Fruit fly (Drosophila melanogaster) whole organism, prepupa: ENCODE data around the gene Nmdar2.

ENCODE experiments used
- Blimp-1 ChIP-seq: fragments of 200-800 bp; sonication (Bioruptor generic); optimal IDR thresholded peaks from 3 replicates; lab custom pipeline; 2017; ENCODE audit warnings: missing biosample characterization, missing genetic modification characterization, mild to moderate bottlenecking, moderate library complexity, missing genetic modification reagents
- CG10631 ChIP-seq: fragments of 200-800 bp; sonication (Bioruptor generic); optimal IDR thresholded peaks from 2 replicates; lab custom pipeline; 2016; ENCODE audit warnings: missing biosample characterization, missing genetic modification characterization
- CG10669 ChIP-seq: fragments of 200-800 bp; sonication (Bioruptor generic); optimal IDR thresholded peaks from 3 replicates; lab custom pipeline; 2018; ENCODE audit warnings: missing biosample characterization, mild to moderate bottlenecking, missing genetic modification characterization, moderate library complexity
- CG11294 ChIP-seq: fragments of 200-800 bp; sonication (Bioruptor generic); IDR thresholded peaks from 2 replicates; pipeline ENCODE4 v1.3.6; 2022; ENCODE audit warnings: missing biosample characterization, missing genetic modification characterization
- CG11762 ChIP-seq: fragments of 200-800 bp; sonication (Bioruptor generic); optimal IDR thresholded peaks from 3 replicates; lab custom pipeline; 2016; ENCODE audit warnings: missing biosample characterization, missing genetic modification characterization; ENCODE audit not compliant: insufficient read depth
- CG11902 ChIP-seq: fragments of 200-800 bp; sonication (Bioruptor generic); optimal IDR thresholded peaks from 3 replicates; lab custom pipeline; 2016; ENCODE audit warnings: missing biosample characterization, missing genetic modification characterization
- CG15336 ChIP-seq: fragments of 200-800 bp; sonication (Bioruptor generic); IDR thresholded peaks from 2 replicates; pipeline ENCODE4 v1.3.6; 2022; ENCODE audit warnings: missing biosample characterization, missing genetic modification characterization
- CG1621 ChIP-seq: fragments of 200-800 bp; sonication (Bioruptor generic); optimal IDR thresholded peaks from 3 replicates; lab custom pipeline; 2018; ENCODE audit warnings: missing biosample characterization, mild to moderate bottlenecking, missing genetic modification characterization
- CG16779 ChIP-seq: fragments of 200-800 bp; sonication (Bioruptor generic); optimal IDR thresholded peaks from 3 replicates; lab custom pipeline; 2017; ENCODE audit warnings: missing biosample characterization, mild to moderate bottlenecking, missing genetic modification characterization
- CG31627 ChIP-seq: fragments of 200-800 bp; sonication (Bioruptor generic); optimal IDR thresholded peaks from 3 replicates; lab custom pipeline; 2016; ENCODE audit warnings: missing biosample characterization, missing genetic modification characterization
- CG32006 ChIP-seq: fragments of 200-800 bp; sonication (Bioruptor generic); optimal IDR thresholded peaks from 3 replicates; lab custom pipeline; 2017; ENCODE audit warnings: missing biosample characterization, mild to moderate bottlenecking, missing genetic modification characterization
- CG3919 ChIP-seq: fragments of 200-800 bp; sonication (Bioruptor generic); optimal IDR thresholded peaks from 3 replicates; lab custom pipeline; 2016; ENCODE audit warnings: missing biosample characterization, missing genetic modification characterization
- CG4318 ChIP-seq: fragments of 200-800 bp; sonication (Bioruptor generic); optimal IDR thresholded peaks from 3 replicates; lab custom pipeline; 2017; ENCODE audit warnings: missing biosample characterization, mild to moderate bottlenecking, missing genetic modification characterization
- CG6163 ChIP-seq: fragments of 200-800 bp; sonication (Bioruptor generic); IDR thresholded peaks from 3 replicates; pipeline ENCODE4 v1.3.6; 2022; ENCODE audit warnings: missing biosample characterization, missing genetic modification characterization
- CG6792 ChIP-seq: fragments of 200-800 bp; sonication (Bioruptor generic); optimal IDR thresholded peaks from 3 replicates; lab custom pipeline; 2016; ENCODE audit warnings: missing biosample characterization, missing genetic modification characterization
- CG8319 ChIP-seq: fragments of 200-800 bp; sonication (Bioruptor generic); optimal IDR thresholded peaks from 3 replicates; lab custom pipeline; 2016; ENCODE audit warnings: missing biosample characterization, missing genetic modification characterization
- CG9139 ChIP-seq: fragments of 200-800 bp; sonication (Bioruptor generic); optimal IDR thresholded peaks from 3 replicates; lab custom pipeline; 2017; ENCODE audit warnings: missing biosample characterization, mild to moderate bottlenecking, missing genetic modification characterization
- Eip75B ChIP-seq: fragments of 200-800 bp; sonication (Bioruptor generic); optimal IDR thresholded peaks from 3 replicates; lab custom pipeline; 2016; ENCODE audit warnings: missing biosample characterization, missing genetic modification characterization
- Eip93F ChIP-seq: fragments of 200-800 bp; sonication (Bioruptor generic); optimal IDR thresholded peaks from 2 replicates; lab custom pipeline; 2016; ENCODE audit warnings: missing biosample characterization, mild to moderate bottlenecking, missing genetic modification characterization
- Ets21C ChIP-seq: fragments of 200-800 bp; sonication (Bioruptor generic); optimal IDR thresholded peaks from 3 replicates; lab custom pipeline; 2016; ENCODE audit warnings: missing biosample characterization, missing genetic modification characterization
- Ets96B ChIP-seq: fragments of 200-800 bp; optimal IDR thresholded peaks from 2 replicates; lab custom pipeline; 2019; ENCODE audit warnings: missing biosample characterization, mild to moderate bottlenecking, missing genetic modification characterization, moderate library complexity
- Hr38 ChIP-seq: sonication (Bioruptor generic); optimal IDR thresholded peaks from 2 replicates; lab custom pipeline; 2016; ENCODE audit warnings: missing biosample characterization, missing genetic modification characterization
- Hr39 ChIP-seq: fragments of 200-800 bp; sonication (Bioruptor generic); optimal IDR thresholded peaks from 2 replicates; lab custom pipeline; 2016; ENCODE audit warnings: missing biosample characterization, missing genetic modification characterization
- Met ChIP-seq: fragments of 200-800 bp; sonication (Bioruptor generic); optimal IDR thresholded peaks from 3 replicates; lab custom pipeline; 2016; ENCODE audit warnings: missing biosample characterization, missing genetic modification characterization
- OdsH ChIP-seq: fragments of 200-800 bp; sonication (Bioruptor generic); optimal IDR thresholded peaks from 3 replicates; lab custom pipeline; 2016; ENCODE audit warnings: missing biosample characterization, missing genetic modification characterization
- Smox ChIP-seq: fragments of 200-800 bp; sonication (Bioruptor generic); optimal IDR thresholded peaks from 3 replicates; lab custom pipeline; 2016; ENCODE audit warnings: missing biosample characterization, missing genetic modification characterization
- Sox14 ChIP-seq: fragments of 200-800 bp; sonication (Bioruptor generic); optimal IDR thresholded peaks from 3 replicates; lab custom pipeline; 2016; ENCODE audit warnings: missing biosample characterization, missing genetic modification characterization
- cyc ChIP-seq: fragments of 200-800 bp; sonication (Bioruptor generic); optimal IDR thresholded peaks from 3 replicates; lab custom pipeline; 2016; ENCODE audit warnings: missing biosample characterization, missing genetic modification characterization
- dac ChIP-seq: fragments of 200-800 bp; sonication (Bioruptor generic); optimal IDR thresholded peaks from 2 replicates; lab custom pipeline; 2017; ENCODE audit warnings: missing biosample characterization, mild to moderate bottlenecking, missing genetic modification characterization
- dsx ChIP-seq: fragments of 200-800 bp; optimal IDR thresholded peaks from 3 replicates; lab custom pipeline; 2019; ENCODE audit warnings: missing biosample characterization, mild to moderate bottlenecking, missing genetic modification characterization, moderate library complexity; ENCODE audit not compliant: poor library complexity, severe bottlenecking
- eg ChIP-seq: fragments of 200-800 bp; sonication (Bioruptor generic); IDR thresholded peaks from 3 replicates; pipeline ENCODE4 v1.3.6; 2022; ENCODE audit warnings: missing biosample characterization, missing genetic modification characterization
- esn ChIP-seq: fragments of 200-800 bp; sonication (Bioruptor generic); optimal IDR thresholded peaks from 2 replicates; lab custom pipeline; 2016; ENCODE audit warnings: missing biosample characterization, mild to moderate bottlenecking, missing genetic modification characterization, moderate library complexity
- fd59A ChIP-seq: fragments of 200-800 bp; sonication (Bioruptor generic); optimal IDR thresholded peaks from 2 replicates; lab custom pipeline; 2017; ENCODE audit warnings: missing biosample characterization, mild to moderate bottlenecking, missing genetic modification characterization, missing genetic modification reagents
- fd85E ChIP-seq: fragments of 200-800 bp; sonication (Bioruptor generic); optimal IDR thresholded peaks from 3 replicates; lab custom pipeline; 2016; ENCODE audit warnings: missing biosample characterization, missing genetic modification characterization
- lz ChIP-seq: fragments of 200-800 bp; sonication (Bioruptor generic); optimal IDR thresholded peaks from 3 replicates; lab custom pipeline; 2016; ENCODE audit warnings: missing biosample characterization, missing genetic modification characterization
- net ChIP-seq: fragments of 200-800 bp; sonication (Bioruptor generic); optimal IDR thresholded peaks from 3 replicates; lab custom pipeline; 2016; ENCODE audit warnings: missing biosample characterization, missing genetic modification characterization
- pdm3 ChIP-seq: fragments of 200-800 bp; sonication (Bioruptor generic); optimal IDR thresholded peaks from 3 replicates; lab custom pipeline; 2016; ENCODE audit warnings: missing biosample characterization, missing genetic modification characterization
- salr ChIP-seq, 2 experiments: fragments of 200-800 bp; sonication (Bioruptor generic); optimal IDR thresholded peaks; 3 replicates each; lab custom pipeline; 2016 to 2018; ENCODE audit warnings: missing biosample characterization in 2 of 2, missing genetic modification characterization in 2 of 2, mild to moderate bottlenecking in 1 of 2
- ss ChIP-seq, 2 experiments: fragments of 200-800 bp; sonication (Bioruptor generic); optimal IDR thresholded peaks; 2 replicates in 1 of 2; 3 replicates in 1 of 2; lab custom pipeline; 2017 to 2018; ENCODE audit warnings: mild to moderate bottlenecking in 2 of 2, missing biosample characterization in 2 of 2, missing genetic modification characterization in 2 of 2, moderate library complexity in 1 of 2
- svp ChIP-seq: fragments of 200-800 bp; sonication (Bioruptor generic); peaks from one replicate; lab custom pipeline; 2016; ENCODE audit warnings: missing biosample characterization, missing genetic modification characterization
- topi ChIP-seq: fragments of 200-800 bp; sonication (Bioruptor generic); optimal IDR thresholded peaks from 3 replicates; lab custom pipeline; 2016; ENCODE audit warnings: missing biosample characterization, missing genetic modification characterization

Gene Nmdar2

dm6 chrX:1469717-1470116 is 37.9 kb downstream of the Nmdar2 start, which contains the start of gene CG32808:
Gene CG32808, minus strand, starts transcription at chrX:1469817.
- no peak for TF ChIP-seq fd85E
- no peak for TF ChIP-seq CG4318 (GFP tag; lab: Kevin White, UChicago)
- no peak for TF ChIP-seq Sox14

dm6 chrX:1467382-1467592 is 40.3 kb downstream of the Nmdar2 start, which contains the start of gene CG14778:
Gene CG14778, plus strand, starts transcription at chrX:1467493.
- no peak for TF ChIP-seq CG10631
- TF ChIP-seq CG4318 (GFP tag; lab: Kevin White, UChicago) = no peak
- TF ChIP-seq Hr38 (GFP tag; lab: Kevin White, UChicago) = no peak
- TF ChIP-seq CG1621 (tag; lab: Kevin White, UChicago) = no peak
- TF ChIP-seq Blimp-1 (GFP tag; lab: Kevin White, UChicago) = no peak
- TF ChIP-seq, all 60 proteins: peak for 0

dm6 chrX:1466505-1467381 is 40.9 kb downstream of the Nmdar2 start:
- peak in 1 of 2 experiments; percentile 16 for TF ChIP-seq ss (GFP tag; optimal IDR thresholded peaks at IDR 0.05; lab: Kevin White, UChicago)
- TF ChIP-seq CG16779 = peak; percentile 34
- TF ChIP-seq CG8319 (GFP tag; lab: Kevin White, UChicago) = no peak
- 0 out of 2 replicates have a peak, but pooled peaks have one; percentile 1 for TF ChIP-seq CG11294
- TF ChIP-seq Met = peak; percentile 0
- TF ChIP-seq Eip93F (GFP tag; lab: Kevin White, UChicago) = no peak

DNA sequence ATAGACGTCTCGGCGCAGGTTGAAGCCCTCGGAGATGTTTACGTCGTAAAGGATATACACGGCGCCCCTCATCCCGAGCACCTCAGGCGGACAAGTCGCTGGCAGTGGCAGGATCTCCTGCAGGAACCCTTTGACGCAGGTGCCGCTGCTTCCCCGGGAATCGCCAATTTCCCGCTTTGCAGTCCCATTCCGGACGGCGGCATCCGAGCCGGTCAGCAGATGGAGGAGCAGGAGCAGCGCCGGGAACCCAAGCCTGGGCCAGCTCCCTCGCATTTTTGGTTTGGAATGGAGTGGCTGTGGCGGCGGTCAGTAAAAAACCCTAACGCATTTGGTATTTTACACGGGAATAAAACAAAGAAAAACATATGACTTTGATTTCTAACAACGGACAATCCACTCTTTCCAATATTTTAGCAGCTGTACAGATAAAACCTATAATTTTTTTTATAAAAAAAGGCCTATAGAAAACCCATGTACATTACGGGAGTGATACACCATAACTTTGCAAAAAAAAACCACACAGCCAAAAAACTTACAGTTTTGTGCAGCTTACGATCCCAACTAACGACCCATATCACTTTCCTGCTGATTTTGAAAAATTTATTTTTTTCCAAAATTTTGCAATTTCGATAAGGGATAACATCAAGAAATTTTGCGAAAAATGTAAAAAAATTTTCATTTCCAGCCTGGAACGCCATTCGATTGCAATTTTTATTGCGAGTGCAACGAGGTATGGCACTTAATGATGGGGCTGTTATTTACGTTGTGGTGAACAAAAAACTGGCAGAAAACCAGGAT is 41.7 kb downstream of the Nmdar2 start, which contains the start of the genes O-fut2 and CG14777:
O-fut2 (minus strand) TSS at position 290 of the 798 bp plus-strand sequence.
CG14777 (plus strand) TSS at position 428 of the 798 bp plus-strand sequence.
- TF ChIP-seq CG9139 (GFP tag; lab: Kevin White, UChicago) (no peak), CG3919 (GFP tag; lab: Kevin White, UChicago) (peak; percentile 53), CG15336 (GFP tag; lab: Robert Waterston, UW) (peak; percentile 75), net (GFP tag; lab: Kevin White, UChicago) (no peak), CG8319 (GFP tag; lab: Kevin White, UChicago) (no peak), fd59A (GFP tag; lab: Kevin White, UChicago) (peak; percentile 18), CG6792 (GFP tag; lab: Kevin White, UChicago) (peak; percentile 54), salr (GFP tag; optimal IDR thresholded peaks at IDR 0.05; lab: Kevin White, UChicago) (no peak), fd85E (no peak), Met (no peak), Ets96B (tag; lab: Kevin White, UChicago) (peak; percentile 13), CG6163 (GFP tag; lab: Robert Waterston, UW) (peak; percentile 69), dac (GFP tag; lab: Kevin White, UChicago) (peak; percentile 31), CG31627 (GFP tag; lab: Kevin White, UChicago) (peak; percentile 59), Hr39 (peak; percentile 72), esn (GFP tag; lab: Kevin White, UChicago) (peak; percentile 69), CG11762 (GFP tag; lab: Kevin White, UChicago) (peak; percentile 13), lz (GFP tag; lab: Kevin White, UChicago) (peak; percentile 51), svp (GFP tag; lab: Kevin White, UChicago) (peak; percentile 84), eg (GFP tag; lab: Robert Waterston, UW) (peak; percentile 77), Eip75B (peak; percentile 57), CG11294 (peak; percentile 12; the same call in 1 of the 2 replicates), OdsH (GFP tag; lab: Kevin White, UChicago) (no peak), dsx (GFP tag; lab: Kevin White, UChicago) (no peak), CG32006 (GFP tag; lab: Kevin White, UChicago) (peak; percentile 80), topi (GFP tag; lab: Kevin White, UChicago) (peak; percentile 53), pdm3 (GFP tag; lab: Kevin White, UChicago) (peak; percentile 81), Hr38 (GFP tag; lab: Kevin White, UChicago) (no peak), cyc (GFP tag; lab: Kevin White, UChicago) (peak; percentile 47), CG11902 (peak; percentile 35), Sox14 (peak; percentile 78), Ets21C (peak; percentile 49), Smox (GFP tag; lab: Kevin White, UChicago) (peak; percentile 58), CG16779 (no peak), CG10669 (GFP tag; lab: Kevin White, UChicago) (no peak), CG4318 (GFP tag; lab: Kevin White, UChicago) (no peak)
